Worm (Caenorhabditis elegans) whole organism, young adult: ENCODE results near the gene F54H5.3.

Source experiments
- B0019.2 ChIP-seq: fragments of 200-800 bp; sonication (Bioruptor generic); conservative IDR thresholded peaks from 2 replicates; pipeline ENCODE4 v1.3.6; 2022; ENCODE audit warnings: missing genetic modification reagents, missing genetic modification characterization, missing compliant biosample characterization
- B0336.3 ChIP-seq: fragments of 200-800 bp; sonication (Bioruptor generic); IDR thresholded peaks from 2 replicates; pipeline ENCODE4 v1.3.6; 2022; ENCODE audit warnings: missing genetic modification characterization, missing compliant biosample characterization
- C17E4.6 ChIP-seq: fragments of 200-800 bp; sonication (Bioruptor generic); IDR thresholded peaks from 2 replicates; pipeline ENCODE4 v1.3.6; 2022; ENCODE audit warnings: missing genetic modification reagents, missing genetic modification characterization, missing compliant biosample characterization
- D2030.7 ChIP-seq: fragments of 200-800 bp; sonication (Bioruptor generic); IDR thresholded peaks from 2 replicates; pipeline ENCODE4 v1.3.6; 2022; ENCODE audit warnings: missing genetic modification reagents, missing genetic modification characterization, missing compliant biosample characterization
- F33H1.4 ChIP-seq: fragments of 200-800 bp; sonication (Bioruptor generic); IDR thresholded peaks from 2 replicates; pipeline ENCODE4 v1.3.6; 2022; ENCODE audit warnings: missing genetic modification reagents, missing genetic modification characterization, missing compliant biosample characterization
- F39B2.1 ChIP-seq: fragments of 200-800 bp; sonication (Bioruptor generic); IDR thresholded peaks from 2 replicates; pipeline ENCODE4 v1.3.6; 2022; ENCODE audit warnings: missing genetic modification reagents, missing genetic modification characterization, missing compliant biosample characterization
- K12H6.12 ChIP-seq: fragments of 200-800 bp; sonication (Bioruptor generic); optimal IDR thresholded peaks from 2 replicates; lab custom pipeline; 2018; ENCODE audit warnings: mild to moderate bottlenecking, missing genetic modification characterization, missing compliant biosample characterization
- Y67H2A.10 ChIP-seq: fragments of 200-800 bp; sonication (Bioruptor generic); conservative IDR thresholded peaks from 2 replicates; pipeline ENCODE4 v1.3.6; 2022; ENCODE audit warnings: missing genetic modification reagents, missing genetic modification characterization, missing compliant biosample characterization
- Y95B8A.8 ChIP-seq: fragments of 200-800 bp; sonication (Bioruptor generic); IDR thresholded peaks from 2 replicates; pipeline ENCODE4 v1.3.6; 2022; ENCODE audit warnings: missing genetic modification reagents, missing genetic modification characterization, missing compliant biosample characterization
- ZK185.1 ChIP-seq: sonication (generic microtip); optimal IDR thresholded peaks from 2 replicates; lab custom pipeline; 2016; ENCODE audit warnings: mild to moderate bottlenecking, missing genetic modification characterization, missing compliant biosample characterization; ENCODE audit not compliant: poor library complexity, severe bottlenecking
- aptf-2 ChIP-seq: fragments of 200-800 bp; sonication (Bioruptor generic); conservative IDR thresholded peaks from 2 replicates; pipeline ENCODE4 v1.3.6; 2022; ENCODE audit warnings: missing genetic modification reagents, missing genetic modification characterization, missing compliant biosample characterization
- bed-1 ChIP-seq: fragments of 200-800 bp; sonication (Bioruptor generic); IDR thresholded peaks from 2 replicates; pipeline ENCODE4 v1.3.6; 2022; ENCODE audit warnings: missing genetic modification reagents, missing genetic modification characterization, missing compliant biosample characterization
- cebp-2 ChIP-seq: fragments of 200-800 bp; sonication (Bioruptor generic); IDR thresholded peaks from 2 replicates; pipeline ENCODE4 v1.3.6; 2022; ENCODE audit warnings: missing genetic modification characterization, missing compliant biosample characterization
- ceh-100 ChIP-seq: fragments of 200-800 bp; sonication (Bioruptor generic); IDR thresholded peaks from 2 replicates; pipeline ENCODE4 v1.3.6; 2022; ENCODE audit warnings: missing genetic modification reagents, missing genetic modification characterization, missing compliant biosample characterization
- ceh-27 ChIP-seq: fragments of 200-800 bp; sonication (Bioruptor generic); optimal IDR thresholded peaks from 2 replicates; lab custom pipeline; 2018; ENCODE audit warnings: mild to moderate bottlenecking, missing genetic modification characterization, moderate library complexity, missing compliant biosample characterization
- ceh-58 ChIP-seq: fragments of 200-800 bp; sonication (Bioruptor generic); IDR thresholded peaks from 2 replicates; pipeline ENCODE4 v1.3.6; 2022; ENCODE audit warnings: missing genetic modification characterization, missing compliant biosample characterization
- ceh-79 ChIP-seq: sonication (generic microtip); optimal IDR thresholded peaks from 2 replicates; lab custom pipeline; 2017; ENCODE audit warnings: mild to moderate bottlenecking, missing genetic modification characterization, missing compliant biosample characterization
- ceh-91 ChIP-seq: fragments of 200-800 bp; sonication (Bioruptor generic); IDR thresholded peaks from 2 replicates; pipeline ENCODE4 v1.3.6; 2022; ENCODE audit warnings: missing genetic modification reagents, missing genetic modification characterization, missing compliant biosample characterization
- chd-7 ChIP-seq: sonication (generic microtip); optimal IDR thresholded peaks from 2 replicates; lab custom pipeline; 2016; ENCODE audit warnings: mild to moderate bottlenecking, missing genetic modification characterization, moderate library complexity, missing compliant biosample characterization
- dox-1 ChIP-seq: fragments of 200-800 bp; sonication (Bioruptor generic); IDR thresholded peaks from 2 replicates; pipeline ENCODE4 v1.3.6; 2022; ENCODE audit warnings: missing genetic modification reagents, missing genetic modification characterization, missing compliant biosample characterization
- dpl-1 ChIP-seq: fragments of 150-350 bp; optimal IDR thresholded peaks from 2 replicates; lab custom pipeline; 2014; ENCODE audit warnings: missing biosample characterization, missing genetic modification reagents, missing genetic modification characterization
- efl-1 ChIP-seq: fragments of 150-350 bp; optimal IDR thresholded peaks from 2 replicates; lab custom pipeline; 2014; ENCODE audit warnings: missing biosample characterization, missing genetic modification reagents, missing genetic modification characterization
- egl-18 ChIP-seq: fragments of 200-800 bp; sonication (Bioruptor generic); IDR thresholded peaks from 2 replicates; pipeline ENCODE4 v1.3.6; 2022; ENCODE audit warnings: missing genetic modification reagents, missing genetic modification characterization, missing compliant biosample characterization
- egrh-3 ChIP-seq: fragments of 200-800 bp; sonication (Bioruptor generic); IDR thresholded peaks from 2 replicates; pipeline ENCODE4 v1.3.6; 2022; ENCODE audit warnings: missing genetic modification reagents, missing genetic modification characterization, missing compliant biosample characterization
- ekl-4 ChIP-seq: fragments of 200-800 bp; sonication (Bioruptor generic); IDR thresholded peaks from 2 replicates; pipeline ENCODE4 v1.3.6; 2022; ENCODE audit warnings: missing genetic modification reagents, missing genetic modification characterization, missing compliant biosample characterization
- him-1 ChIP-seq: sonication (generic microtip); optimal IDR thresholded peaks from 2 replicates; lab custom pipeline; 2016; ENCODE audit warnings: missing genotype, missing genetic modification reagents, missing genetic modification characterization, missing compliant biosample characterization
- hmg-20 ChIP-seq: fragments of 200-800 bp; sonication (Bioruptor generic); IDR thresholded peaks from 2 replicates; pipeline ENCODE4 v1.3.6; 2022; ENCODE audit warnings: missing genetic modification reagents, missing genetic modification characterization, missing compliant biosample characterization
- lag-1 ChIP-seq: fragments of 200-800 bp; sonication (Bioruptor generic); IDR thresholded peaks from 2 replicates; pipeline ENCODE4 v1.3.6; 2022; ENCODE audit warnings: missing genetic modification reagents, missing genetic modification characterization, missing compliant biosample characterization
- lin-35 ChIP-seq, 3 experiments: fragments of 150-350 bp in 2 of 3; sonication (generic microtip) in 1 of 3; optimal IDR thresholded peaks; 2 replicates each; lab custom pipeline; 2014 to 2018; ENCODE audit warnings: missing biosample characterization in 3 of 3, missing genetic modification characterization in 3 of 3, missing genetic modification reagents in 3 of 3
- lir-1 ChIP-seq: fragments of 200-800 bp; sonication (Bioruptor generic); conservative IDR thresholded peaks from 2 replicates; pipeline ENCODE4 v1.3.6; 2022; ENCODE audit warnings: missing genetic modification reagents, missing genetic modification characterization, missing compliant biosample characterization
- madf-10 ChIP-seq: sonication (generic microtip); optimal IDR thresholded peaks from 2 replicates; lab custom pipeline; 2016; ENCODE audit warnings: mild to moderate bottlenecking, missing genetic modification characterization, missing compliant biosample characterization
- nhr-120 ChIP-seq: fragments of 200-800 bp; sonication (Bioruptor generic); IDR thresholded peaks from 2 replicates; pipeline ENCODE4 v1.3.6; 2022; ENCODE audit warnings: missing genetic modification characterization, missing compliant biosample characterization
- nhr-179 ChIP-seq: sonication (generic microtip); optimal IDR thresholded peaks from 2 replicates; lab custom pipeline; 2016; ENCODE audit warnings: mild to moderate bottlenecking, missing genetic modification characterization, missing compliant biosample characterization
- pbrm-1 ChIP-seq: fragments of 200-800 bp; sonication (Bioruptor generic); IDR thresholded peaks from 2 replicates; pipeline ENCODE4 v1.3.6; 2022; ENCODE audit warnings: missing genetic modification reagents, missing genetic modification characterization, missing compliant biosample characterization
- pha-4 ChIP-seq: fragments of 150-350 bp; sonication (generic microtip); optimal IDR thresholded peaks from 2 replicates; lab custom pipeline; 2014; ENCODE audit warnings: missing biosample characterization, missing genetic modification reagents, missing genetic modification characterization
- rcor-1 ChIP-seq: fragments of 200-800 bp; sonication (Bioruptor generic); IDR thresholded peaks from 2 replicates; pipeline ENCODE4 v1.3.6; 2022; ENCODE audit warnings: missing genetic modification reagents, missing genetic modification characterization, missing compliant biosample characterization
- sdz-38 ChIP-seq: sonication (generic microtip); optimal IDR thresholded peaks from 2 replicates; lab custom pipeline; 2016; ENCODE audit warnings: missing genotype, missing genetic modification characterization, missing compliant biosample characterization
- snpc-1.1 ChIP-seq: sonication (generic microtip); optimal IDR thresholded peaks from 2 replicates; lab custom pipeline; 2017; ENCODE audit warnings: missing genetic modification characterization, mild to moderate bottlenecking, missing compliant biosample characterization, antibody characterized with exemption, moderate library complexity, missing genotype, missing genetic modification reagents; ENCODE audit not compliant: insufficient read depth
- snpc-3.4 ChIP-seq: sonication (generic microtip); optimal IDR thresholded peaks from 2 replicates; lab custom pipeline; 2017; ENCODE audit warnings: missing genetic modification characterization, mild to moderate bottlenecking, missing compliant biosample characterization, antibody characterized with exemption, moderate library complexity, missing genotype, missing genetic modification reagents
- snpc-4 ChIP-seq, 5 experiments: fragments of 150-350 bp in 1 of 5; sonication (generic microtip) in 4 of 5; optimal IDR thresholded peaks; 2 replicates each; lab custom pipeline; 2014 to 2018; ENCODE audit warnings: missing genetic modification characterization in 5 of 5, missing biosample characterization in 3 of 5, antibody characterized with exemption in 2 of 5, mild to moderate bottlenecking in 2 of 5, missing compliant biosample characterization in 2 of 5, missing genotype in 2 of 5, moderate library complexity in 2 of 5, missing genetic modification reagents in 1 of 5
- xnd-1 ChIP-seq: sonication (generic microtip); optimal IDR thresholded peaks from 2 replicates; lab custom pipeline; 2016; ENCODE audit warnings: missing genotype, missing genetic modification reagents, missing genetic modification characterization, missing compliant biosample characterization
- zfh-2 ChIP-seq: fragments of 200-800 bp; sonication (Bioruptor generic); conservative IDR thresholded peaks from 2 replicates; pipeline ENCODE4 v1.3.6; 2022; ENCODE audit warnings: missing genetic modification reagents, missing genetic modification characterization, missing compliant biosample characterization
- ztf-25 ChIP-seq: fragments of 200-800 bp; sonication (Bioruptor generic); IDR thresholded peaks from 2 replicates; pipeline ENCODE4 v1.3.6; 2022; ENCODE audit warnings: missing genetic modification reagents, missing genetic modification characterization, missing compliant biosample characterization
- ztf-28 ChIP-seq: fragments of 200-800 bp; sonication (Bioruptor generic); IDR thresholded peaks from 2 replicates; pipeline ENCODE4 v1.3.6; 2022; ENCODE audit warnings: missing genetic modification reagents, missing genetic modification characterization, missing compliant biosample characterization
- ztf-3 ChIP-seq: fragments of 200-800 bp; sonication (Bioruptor generic); optimal IDR thresholded peaks from 2 replicates; lab custom pipeline; 2018; ENCODE audit warnings: mild to moderate bottlenecking, missing genetic modification characterization, missing compliant biosample characterization
- ztf-6 ChIP-seq: fragments of 200-800 bp; sonication (Bioruptor generic); IDR thresholded peaks from 2 replicates; pipeline ENCODE4 v1.3.6; 2022; ENCODE audit warnings: missing genetic modification reagents, missing genetic modification characterization, missing compliant biosample characterization

F54H5.3 gene

ce11 chrII:6588605-6589292 lies 33.2 kb upstream of the F54H5.3 start, which contains the start of gene icd-1 (continued):
- TF ChIP-seq nhr-120 (GFP tag; lab: Robert Waterston, UW) (no peak), ztf-25 (no peak), B0019.2 (GFP tag; lab: Robert Waterston, UW) (peak; percentile 74; the same call in 1 of the 2 replicates), sdz-38 (no peak), Y95B8A.8 (GFP tag; lab: Robert Waterston, UW) (peak; percentile 83), aptf-2 (GFP tag; lab: Robert Waterston, UW) (0 out of 2 replicates have a peak, but pooled peaks have one; percentile 13), ceh-79 (no peak), D2030.7 (GFP tag; lab: Robert Waterston, UW) (peak; percentile 89), hmg-20 (GFP tag; lab: Robert Waterston, UW) (0 out of 2 replicates have a peak, but pooled peaks have one; percentile 55), cebp-2 (GFP tag; lab: Robert Waterston, UW) (0 out of 2 replicates have a peak, but pooled peaks have one; percentile 55), snpc-1.1 (tag; lab: Kevin White, UChicago) (peak; percentile 77), lir-1 (GFP tag; lab: Robert Waterston, UW) (peak; percentile 85), ZK185.1 (tag; lab: Kevin White, UChicago) (peak; percentile 86), dpl-1 (GFP tag; lab: Kevin White, UChicago) (peak; percentile 36), K12H6.12 (tag; lab: Kevin White, UChicago) (peak; percentile 91), chd-7 (tag; lab: Kevin White, UChicago) (peak; percentile 73), ceh-58 (GFP tag; lab: Robert Waterston, UW) (no peak), ekl-4 (peak; percentile 97), B0336.3 (GFP tag; lab: Robert Waterston, UW) (peak; percentile 89), F39B2.1 (GFP tag; lab: Robert Waterston, UW) (no peak), him-1 (tag; lab: Kevin White, UChicago) (peak; percentile 63), rcor-1 (peak; percentile 93), egrh-3 (0 out of 2 replicates have a peak, but pooled peaks have one; percentile 45), pha-4 (no peak), zfh-2 (GFP tag; lab: Robert Waterston, UW) (peak; percentile 84), snpc-4 (GFP tag; optimal IDR thresholded peaks at IDR 0.05; lab: Kevin White, UChicago) (peak; percentile 79), snpc-4 (tag; optimal IDR thresholded peaks at IDR 0.05; lab: Kevin White, UChicago) (peak; percentile 83 to 90 (median 87)), efl-1 (peak; percentile 64), xnd-1 (peak; percentile 64), C17E4.6 (peak; percentile 57; the same call in 1 of the 2 replicates), ztf-28 (0 out of 2 replicates have a peak, but pooled peaks have one; percentile 25), Y67H2A.10 (GFP tag; lab: Robert Waterston, UW) (peak; percentile 85), egl-18 (0 out of 2 replicates have a peak, but pooled peaks have one; percentile 28), ceh-91 (peak; percentile 78), dox-1 (GFP tag; lab: Robert Waterston, UW) (peak; percentile 95), ztf-6 (GFP tag; lab: Robert Waterston, UW) (0 out of 2 replicates have a peak, but pooled peaks have one; percentile 37), pbrm-1 (GFP tag; lab: Robert Waterston, UW) (peak; percentile 97), ceh-100 (peak; percentile 86), lag-1 (GFP tag; lab: Robert Waterston, UW) (no peak), F33H1.4 (GFP tag; lab: Robert Waterston, UW) (peak; percentile 81), bed-1 (no peak), lin-35 (GFP tag; optimal IDR thresholded peaks at IDR 0.05; lab: Kevin White, UChicago) (peak in 2 of 3 experiments; percentile 67 to 88), madf-10 (tag; lab: Kevin White, UChicago) (peak; percentile 79), nhr-179 (tag; lab: Kevin White, UChicago) (no peak), ceh-27 (GFP tag; lab: Kevin White, UChicago) (peak; percentile 85), snpc-3.4 (tag; lab: Kevin White, UChicago) (peak; percentile 96), ztf-3 (GFP tag; lab: Kevin White, UChicago) (peak; percentile 30)
